Worm (Caenorhabditis elegans) whole organism, young adult: ENCODE data around the gene algn-1.

Experiments
- B0035.1 ChIP-seq: sonication (generic microtip); optimal IDR thresholded peaks from 2 replicates; lab custom pipeline; 2016; ENCODE audit warnings: missing genetic modification characterization, mild to moderate bottlenecking, missing compliant biosample characterization, missing genotype, missing genetic modification reagents
- C17E4.6 ChIP-seq: fragments of 200-800 bp; sonication (Bioruptor generic); IDR thresholded peaks from 2 replicates; pipeline ENCODE4 v1.3.6; 2022; ENCODE audit warnings: missing genetic modification reagents, missing genetic modification characterization, missing compliant biosample characterization
- F22D6.2 ChIP-seq: sonication (generic microtip); optimal IDR thresholded peaks from 2 replicates; lab custom pipeline; 2016; ENCODE audit warnings: mild to moderate bottlenecking, missing genetic modification characterization, missing compliant biosample characterization
- F33H1.4 ChIP-seq: fragments of 200-800 bp; sonication (Bioruptor generic); IDR thresholded peaks from 2 replicates; pipeline ENCODE4 v1.3.6; 2022; ENCODE audit warnings: missing genetic modification reagents, missing genetic modification characterization, missing compliant biosample characterization
- F55B11.4 ChIP-seq: sonication (generic microtip); optimal IDR thresholded peaks from 2 replicates; lab custom pipeline; 2016; ENCODE audit warnings: missing compliant biosample characterization, missing genetic modification characterization, borderline replicate concordance; ENCODE audit not compliant: insufficient read depth
- F57A8.1 ChIP-seq: fragments of 200-800 bp; sonication (Bioruptor generic); optimal IDR thresholded peaks from 2 replicates; lab custom pipeline; 2018; ENCODE audit warnings: mild to moderate bottlenecking, missing genetic modification characterization, moderate library complexity, missing compliant biosample characterization
- K11D2.4 ChIP-seq: fragments of 200-800 bp; sonication (Bioruptor generic); IDR thresholded peaks from 2 replicates; pipeline ENCODE4 v1.3.6; 2022; ENCODE audit warnings: missing genetic modification reagents, missing genetic modification characterization, missing compliant biosample characterization
- K12H6.12 ChIP-seq: fragments of 200-800 bp; sonication (Bioruptor generic); optimal IDR thresholded peaks from 2 replicates; lab custom pipeline; 2018; ENCODE audit warnings: mild to moderate bottlenecking, missing genetic modification characterization, missing compliant biosample characterization
- akir-1 ChIP-seq: fragments of 200-800 bp; sonication (Bioruptor generic); optimal IDR thresholded peaks from 2 replicates; lab custom pipeline; 2018; ENCODE audit warnings: mild to moderate bottlenecking, missing genetic modification characterization, moderate library complexity, missing compliant biosample characterization
- atf-7 ChIP-seq: sonication (generic microtip); optimal IDR thresholded peaks from 2 replicates; lab custom pipeline; 2017; ENCODE audit warnings: mild to moderate bottlenecking, missing genetic modification characterization, missing compliant biosample characterization
- attf-5 ChIP-seq: fragments of 200-800 bp; sonication (Bioruptor generic); optimal IDR thresholded peaks from 2 replicates; lab custom pipeline; 2018; ENCODE audit warnings: mild to moderate bottlenecking, missing genetic modification characterization, missing compliant biosample characterization
- attf-6 ChIP-seq: fragments of 200-800 bp; sonication (Bioruptor generic); IDR thresholded peaks from 2 replicates; pipeline ENCODE4 v1.3.6; 2022; ENCODE audit warnings: missing genetic modification reagents, missing genetic modification characterization, missing compliant biosample characterization
- cebp-1 ChIP-seq, 2 experiments: fragments of 200-800 bp in 1 of 2; sonication (Bioruptor generic) in 1 of 2; sonication (generic microtip) in 1 of 2; IDR thresholded peaks in 1 of 2; optimal IDR thresholded peaks in 1 of 2; 2 replicates each; pipeline versions ENCODE4 v1.3.6 to Lab custom; 2017 to 2022; ENCODE audit warnings: missing compliant biosample characterization in 2 of 2, missing genetic modification characterization in 2 of 2, mild to moderate bottlenecking in 1 of 2, missing genetic modification reagents in 1 of 2, moderate library complexity in 1 of 2
- cebp-2 ChIP-seq: fragments of 200-800 bp; sonication (Bioruptor generic); IDR thresholded peaks from 2 replicates; pipeline ENCODE4 v1.3.6; 2022; ENCODE audit warnings: missing genetic modification characterization, missing compliant biosample characterization
- ceh-100 ChIP-seq: fragments of 200-800 bp; sonication (Bioruptor generic); IDR thresholded peaks from 2 replicates; pipeline ENCODE4 v1.3.6; 2022; ENCODE audit warnings: missing genetic modification reagents, missing genetic modification characterization, missing compliant biosample characterization
- ceh-40 ChIP-seq: fragments of 200-800 bp; sonication (Bioruptor generic); IDR thresholded peaks from 2 replicates; pipeline ENCODE4 v1.3.6; 2022; ENCODE audit warnings: missing genetic modification characterization, missing compliant biosample characterization
- chd-7 ChIP-seq: sonication (generic microtip); optimal IDR thresholded peaks from 2 replicates; lab custom pipeline; 2016; ENCODE audit warnings: mild to moderate bottlenecking, missing genetic modification characterization, moderate library complexity, missing compliant biosample characterization
- die-1 ChIP-seq: sonication (generic microtip); optimal IDR thresholded peaks from 2 replicates; lab custom pipeline; 2016; ENCODE audit warnings: missing genotype, mild to moderate bottlenecking, missing genetic modification characterization, missing compliant biosample characterization
- dox-1 ChIP-seq: fragments of 200-800 bp; sonication (Bioruptor generic); IDR thresholded peaks from 2 replicates; pipeline ENCODE4 v1.3.6; 2022; ENCODE audit warnings: missing genetic modification reagents, missing genetic modification characterization, missing compliant biosample characterization
- ets-4 ChIP-seq: fragments of 200-800 bp; sonication (Bioruptor generic); optimal IDR thresholded peaks from 2 replicates; lab custom pipeline; 2018; ENCODE audit warnings: mild to moderate bottlenecking, missing genetic modification characterization, missing compliant biosample characterization
- gei-17 ChIP-seq: fragments of 200-800 bp; sonication (Bioruptor generic); optimal IDR thresholded peaks from 2 replicates; lab custom pipeline; 2018; ENCODE audit warnings: mild to moderate bottlenecking, missing genetic modification characterization, missing compliant biosample characterization
- him-1 ChIP-seq: sonication (generic microtip); optimal IDR thresholded peaks from 2 replicates; lab custom pipeline; 2016; ENCODE audit warnings: missing genotype, missing genetic modification reagents, missing genetic modification characterization, missing compliant biosample characterization
- let-526 ChIP-seq: fragments of 200-800 bp; sonication (Bioruptor generic); IDR thresholded peaks from 2 replicates; pipeline ENCODE4 v1.3.6; 2022; ENCODE audit warnings: missing genetic modification reagents, missing genetic modification characterization, missing compliant biosample characterization
- lin-26 ChIP-seq: fragments of 200-800 bp; sonication (Bioruptor generic); IDR thresholded peaks from 2 replicates; pipeline ENCODE4 v1.3.6; 2022; ENCODE audit warnings: missing genetic modification reagents, missing genetic modification characterization, missing compliant biosample characterization
- lin-40 ChIP-seq: sonication (generic microtip); optimal IDR thresholded peaks from 2 replicates; lab custom pipeline; 2016; ENCODE audit warnings: missing genetic modification characterization, mild to moderate bottlenecking, missing compliant biosample characterization, missing genotype, missing genetic modification reagents
- madf-6 ChIP-seq: fragments of 200-800 bp; sonication (Bioruptor generic); IDR thresholded peaks from 2 replicates; pipeline ENCODE4 v1.3.6; 2022; ENCODE audit warnings: missing genetic modification reagents, missing genetic modification characterization, missing compliant biosample characterization
- mel-28 ChIP-seq: sonication (generic microtip); optimal IDR thresholded peaks from 2 replicates; lab custom pipeline; 2016; ENCODE audit warnings: borderline replicate concordance, mild to moderate bottlenecking, missing genetic modification characterization, missing compliant biosample characterization
- mxl-1 ChIP-seq: sonication (generic microtip); optimal IDR thresholded peaks from 2 replicates; lab custom pipeline; 2016; ENCODE audit warnings: missing genetic modification characterization, missing compliant biosample characterization
- nfya-1 ChIP-seq: sonication (generic microtip); optimal IDR thresholded peaks from 2 replicates; lab custom pipeline; 2017; ENCODE audit warnings: antibody characterized with exemption, missing compliant biosample characterization, missing genetic modification characterization, borderline replicate concordance; ENCODE audit not compliant: insufficient read depth
- nfyb-1 ChIP-seq: fragments of 200-800 bp; sonication (Bioruptor generic); IDR thresholded peaks from 2 replicates; pipeline ENCODE4 v1.3.6; 2022; ENCODE audit warnings: missing genetic modification reagents, missing genetic modification characterization, missing compliant biosample characterization
- nhr-179 ChIP-seq: sonication (generic microtip); optimal IDR thresholded peaks from 2 replicates; lab custom pipeline; 2016; ENCODE audit warnings: mild to moderate bottlenecking, missing genetic modification characterization, missing compliant biosample characterization
- nhr-80 ChIP-seq: sonication (generic microtip); optimal IDR thresholded peaks from 2 replicates; lab custom pipeline; 2016; ENCODE audit warnings: missing genetic modification characterization, missing compliant biosample characterization
- pha-4 ChIP-seq: fragments of 150-350 bp; sonication (generic microtip); optimal IDR thresholded peaks from 2 replicates; lab custom pipeline; 2014; ENCODE audit warnings: missing biosample characterization, missing genetic modification reagents, missing genetic modification characterization
- repo-1 ChIP-seq: sonication (generic microtip); optimal IDR thresholded peaks from 2 replicates; lab custom pipeline; 2017; ENCODE audit warnings: mild to moderate bottlenecking, missing genetic modification characterization, missing compliant biosample characterization
- rpc-1 ChIP-seq, 2 experiments: fragments of 150-350 bp in 1 of 2; sonication (generic microtip) in 1 of 2; optimal IDR thresholded peaks; 2 replicates each; lab custom pipeline; 2014 to 2018; ENCODE audit warnings: missing biosample characterization in 1 of 2, missing genetic modification characterization in 1 of 2, missing genetic modification reagents in 1 of 2, missing genotype in 1 of 2
- snpc-1.1 ChIP-seq: sonication (generic microtip); optimal IDR thresholded peaks from 2 replicates; lab custom pipeline; 2017; ENCODE audit warnings: missing genetic modification characterization, mild to moderate bottlenecking, missing compliant biosample characterization, antibody characterized with exemption, moderate library complexity, missing genotype, missing genetic modification reagents; ENCODE audit not compliant: insufficient read depth
- snpc-3.4 ChIP-seq: sonication (generic microtip); optimal IDR thresholded peaks from 2 replicates; lab custom pipeline; 2017; ENCODE audit warnings: missing genetic modification characterization, mild to moderate bottlenecking, missing compliant biosample characterization, antibody characterized with exemption, moderate library complexity, missing genotype, missing genetic modification reagents
- snpc-4 ChIP-seq, 5 experiments: fragments of 150-350 bp in 1 of 5; sonication (generic microtip) in 4 of 5; optimal IDR thresholded peaks; 2 replicates each; lab custom pipeline; 2014 to 2018; ENCODE audit warnings: missing genetic modification characterization in 5 of 5, missing biosample characterization in 3 of 5, antibody characterized with exemption in 2 of 5, mild to moderate bottlenecking in 2 of 5, missing compliant biosample characterization in 2 of 5, missing genotype in 2 of 5, moderate library complexity in 2 of 5, missing genetic modification reagents in 1 of 5
- somi-1 ChIP-seq: fragments of 200-800 bp; sonication (Bioruptor generic); optimal IDR thresholded peaks from 2 replicates; lab custom pipeline; 2018; ENCODE audit warnings: mild to moderate bottlenecking, missing genetic modification characterization, missing compliant biosample characterization
- sptf-2 ChIP-seq: fragments of 200-800 bp; sonication (Bioruptor generic); optimal IDR thresholded peaks from 2 replicates; lab custom pipeline; 2018; ENCODE audit warnings: mild to moderate bottlenecking, missing genetic modification characterization, missing compliant biosample characterization
- tbp1 ChIP-seq: fragments of 200-800 bp; sonication (Bioruptor generic); optimal IDR thresholded peaks from 2 replicates; lab custom pipeline; 2018; ENCODE audit warnings: mild to moderate bottlenecking, missing genetic modification characterization, missing compliant biosample characterization
- tbx-9 ChIP-seq: sonication (generic microtip); optimal IDR thresholded peaks from 2 replicates; lab custom pipeline; 2016; ENCODE audit warnings: borderline replicate concordance, missing genetic modification characterization, inconsistent platforms, missing compliant biosample characterization
- xnd-1 ChIP-seq: sonication (generic microtip); optimal IDR thresholded peaks from 2 replicates; lab custom pipeline; 2016; ENCODE audit warnings: missing genotype, missing genetic modification reagents, missing genetic modification characterization, missing compliant biosample characterization
- zfh-2 ChIP-seq: fragments of 200-800 bp; sonication (Bioruptor generic); conservative IDR thresholded peaks from 2 replicates; pipeline ENCODE4 v1.3.6; 2022; ENCODE audit warnings: missing genetic modification reagents, missing genetic modification characterization, missing compliant biosample characterization
- ztf-25 ChIP-seq: fragments of 200-800 bp; sonication (Bioruptor generic); IDR thresholded peaks from 2 replicates; pipeline ENCODE4 v1.3.6; 2022; ENCODE audit warnings: missing genetic modification reagents, missing genetic modification characterization, missing compliant biosample characterization
- ztf-28 ChIP-seq: fragments of 200-800 bp; sonication (Bioruptor generic); IDR thresholded peaks from 2 replicates; pipeline ENCODE4 v1.3.6; 2022; ENCODE audit warnings: missing genetic modification reagents, missing genetic modification characterization, missing compliant biosample characterization
- ztf-6 ChIP-seq: fragments of 200-800 bp; sonication (Bioruptor generic); IDR thresholded peaks from 2 replicates; pipeline ENCODE4 v1.3.6; 2022; ENCODE audit warnings: missing genetic modification reagents, missing genetic modification characterization, missing compliant biosample characterization

The algn-1 gene

DNA sequence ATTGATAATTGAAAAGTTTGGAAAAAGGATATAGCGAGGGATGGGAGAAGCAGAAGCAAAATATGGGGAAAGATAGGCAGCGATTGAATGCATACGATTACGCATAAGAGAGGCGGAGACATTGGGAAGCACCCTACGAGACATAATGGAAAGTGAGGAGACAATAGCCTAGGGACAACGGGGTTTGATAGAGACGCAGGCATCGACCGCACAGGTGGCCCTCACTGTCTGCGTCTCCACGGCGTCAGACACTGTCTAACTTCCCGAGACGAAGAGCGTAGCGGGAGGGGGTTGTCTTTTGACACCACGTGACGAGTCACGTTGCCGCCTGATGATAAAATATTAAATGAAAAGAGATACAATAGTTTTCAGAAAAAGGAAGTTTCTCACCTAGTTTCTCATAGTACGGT is 38.9 kb upstream of the algn-1 start (continued):
- TF ChIP-seq cebp-2, result no peak
- peak; percentile 74 for TF ChIP-seq ets-4 (GFP tag; lab: Kevin White, UChicago)
- TF ChIP-seq xnd-1 (tag; lab: Kevin White, UChicago), result no peak
- TF ChIP-seq tbx-9 (tag; lab: Kevin White, UChicago), result no peak
- no peak for TF ChIP-seq mel-28 (tag; lab: Kevin White, UChicago)
- TF ChIP-seq snpc-4 (GFP tag; optimal IDR thresholded peaks at IDR 0.05; lab: Kevin White, UChicago), result no peak
- peak in 2 of 4 experiments; percentile 56 to 60 for TF ChIP-seq snpc-4 (tag; optimal IDR thresholded peaks at IDR 0.05; lab: Kevin White, UChicago)
- peak; percentile 51 for TF ChIP-seq ceh-100 (GFP tag; lab: Robert Waterston, UW)
- TF ChIP-seq K12H6.12 (tag; lab: Kevin White, UChicago), result peak; percentile 68
- peak; percentile 89 for TF ChIP-seq repo-1 (tag; lab: Kevin White, UChicago)
- peak; percentile 97 for TF ChIP-seq zfh-2 (GFP tag; lab: Robert Waterston, UW)
- TF ChIP-seq ztf-6, result no peak
- no peak for TF ChIP-seq die-1 (tag; lab: Kevin White, UChicago)
- TF ChIP-seq attf-6 (GFP tag; lab: Robert Waterston, UW), result no peak
- no peak for TF ChIP-seq pha-4 (tag; lab: Kevin White, UChicago)
- peak; percentile 76 for TF ChIP-seq gei-17
- 0 out of 2 replicates have a peak, but pooled peaks have one; percentile 7 for TF ChIP-seq cebp-1 (GFP tag; IDR thresholded peaks at IDR 0.05; lab: Robert Waterston, UW)
- peak; percentile 88 for TF ChIP-seq cebp-1 (tag; optimal IDR thresholded peaks at IDR 0.05; lab: Kevin White, UChicago)
- TF ChIP-seq lin-40, result peak; percentile 90
- TF ChIP-seq K11D2.4 (GFP tag; lab: Robert Waterston, UW), result peak; percentile 85
- peak; percentile 75 for TF ChIP-seq nhr-80 (tag; lab: Kevin White, UChicago)
- peak; percentile 50; the same call in 1 of the 2 replicates for TF ChIP-seq madf-6 (GFP tag; lab: Robert Waterston, UW)
- TF ChIP-seq F22D6.2, result peak; percentile 78
- no peak for TF ChIP-seq mxl-1 (tag; lab: Kevin White, UChicago)
- no peak for TF ChIP-seq ztf-25 (GFP tag; lab: Robert Waterston, UW)
- TF ChIP-seq nfya-1 (tag; lab: Kevin White, UChicago), result no peak
- TF ChIP-seq sptf-2 (GFP tag; lab: Kevin White, UChicago), result no peak
- TF ChIP-seq tbp1 (GFP tag; lab: Kevin White, UChicago), result peak; percentile 63
- TF ChIP-seq rpc-1 (optimal IDR thresholded peaks at IDR 0.05; lab: Kevin White, UChicago), result no peak
- TF ChIP-seq rpc-1 (tag; optimal IDR thresholded peaks at IDR 0.05; lab: Kevin White, UChicago), result no peak
- peak; percentile 78 for TF ChIP-seq let-526
- TF ChIP-seq chd-7 (tag; lab: Kevin White, UChicago), result peak; percentile 86
- no peak for TF ChIP-seq him-1 (tag; lab: Kevin White, UChicago)
- no peak for TF ChIP-seq B0035.1 (tag; lab: Kevin White, UChicago)
- peak; percentile 80 for TF ChIP-seq dox-1 (GFP tag; lab: Robert Waterston, UW)
- TF ChIP-seq atf-7 (tag; lab: Kevin White, UChicago), result peak; percentile 85
- no peak for TF ChIP-seq akir-1 (GFP tag; lab: Kevin White, UChicago)
- peak; percentile 90 for TF ChIP-seq nfyb-1 (GFP tag; lab: Robert Waterston, UW)
- TF ChIP-seq snpc-3.4 (tag; lab: Kevin White, UChicago), result no peak
- no peak for TF ChIP-seq F33H1.4 (GFP tag; lab: Robert Waterston, UW)
- TF ChIP-seq F57A8.1 (GFP tag; lab: Kevin White, UChicago), result no peak
- no peak for TF ChIP-seq ztf-28 (GFP tag; lab: Robert Waterston, UW)
- TF ChIP-seq ceh-40 (GFP tag; lab: Robert Waterston, UW), result no peak
- TF ChIP-seq F55B11.4 (tag; lab: Kevin White, UChicago), result no peak
- TF ChIP-seq lin-26, result peak; percentile 66
- peak; percentile 64 for TF ChIP-seq attf-5
- peak; percentile 88 for TF ChIP-seq somi-1 (GFP tag; lab: Kevin White, UChicago)
- no peak for TF ChIP-seq snpc-1.1
- no peak for TF ChIP-seq C17E4.6
- no peak for TF ChIP-seq nhr-179 (tag; lab: Kevin White, UChicago)
